Fruit fly (Drosophila melanogaster): ENCODE measurements around the gene Neb-cGP.

The Neb-cGP gene

dm6 chrX:10486144-10487030 lies 25.9 kb downstream of the Neb-cGP start (continued):
- TF ChIP-seq CG14014 (GFP tag; IDR thresholded peaks at IDR 0.05): peak; percentile 37; the same call in 1 of the 2 replicates
- TF ChIP-seq wor (GFP tag; IDR thresholded peaks at IDR 0.05): no peak
- TF ChIP-seq CG10321 (GFP tag; IDR thresholded peaks at IDR 0.05): peak; percentile 32; the same call in 1 of the 2 replicates
- peak; percentile 65 for TF ChIP-seq org-1 (GFP tag; optimal IDR thresholded peaks at IDR 0.05)
- peak; percentile 70 for TF ChIP-seq ind (GFP tag; optimal IDR thresholded peaks at IDR 0.05)
- TF ChIP-seq chinmo (GFP tag; IDR thresholded peaks at IDR 0.05; ENCODE audit: partially characterized antibody): peak; percentile 55; the same call in 1 of the 4 replicates
- TF ChIP-seq ATbp (GFP tag; optimal IDR thresholded peaks at IDR 0.05): peak; percentile 45
- TF ChIP-seq CG11504 (tag; optimal IDR thresholded peaks at IDR 0.05): peak; percentile 73
- TF ChIP-seq Atf-2 (GFP tag; optimal IDR thresholded peaks at IDR 0.05): peak; percentile 28
- TF ChIP-seq CG10366 (GFP tag; IDR thresholded peaks at IDR 0.05): peak; percentile 22
- peak; percentile 50 for TF ChIP-seq bab2 (GFP tag; optimal IDR thresholded peaks at IDR 0.05)
- no peak for TF ChIP-seq CG6175 (GFP tag; IDR thresholded peaks at IDR 0.05)
- TF ChIP-seq CG6813 (GFP tag; optimal IDR thresholded peaks at IDR 0.05): peak; percentile 60
- TF ChIP-seq trem (tag; optimal IDR thresholded peaks at IDR 0.05): no peak
- TF ChIP-seq sr (GFP tag; IDR thresholded peaks at IDR 0.05): no peak
- peak; percentile 38; the same call in 1 of the 2 replicates for TF ChIP-seq onecut (GFP tag; IDR thresholded peaks at IDR 0.05)
- TF ChIP-seq CG8765 (GFP tag; IDR thresholded peaks at IDR 0.05): no peak
- peak; percentile 48 for TF ChIP-seq CG9727 (GFP tag; optimal IDR thresholded peaks at IDR 0.05)
- no peak for TF ChIP-seq Abd-B (GFP tag; optimal IDR thresholded peaks at IDR 0.05)
- TF ChIP-seq CG17829 (tag; optimal IDR thresholded peaks at IDR 0.05): peak; percentile 6
- TF ChIP-seq CG14050 (GFP tag; IDR thresholded peaks at IDR 0.05): peak; percentile 22; the same call in 1 of the 3 replicates
- TF ChIP-seq Nf-YC (tag; optimal IDR thresholded peaks at IDR 0.05): peak; percentile 46
- TF ChIP-seq CG13775 (GFP tag; optimal IDR thresholded peaks at IDR 0.05): peak; percentile 46
- peak; percentile 2 for TF ChIP-seq Max (GFP tag; optimal IDR thresholded peaks at IDR 0.05)
- TF ChIP-seq CG11093 (GFP tag; IDR thresholded peaks at IDR 0.05): no peak
- TF ChIP-seq Stat92E (GFP tag; optimal IDR thresholded peaks at IDR 0.05): no peak
- TF ChIP-seq TFAM (GFP tag; optimal IDR thresholded peaks at IDR 0.05): no peak
- TF ChIP-seq Gug (GFP tag; IDR thresholded peaks at IDR 0.05): peak; percentile 8; the same call in 1 of the 4 replicates
- TF ChIP-seq CG6854 (GFP tag; optimal IDR thresholded peaks at IDR 0.05): peak; percentile 33
- TF ChIP-seq CG15011 (GFP tag; optimal IDR thresholded peaks at IDR 0.05): peak; percentile 60
- TF ChIP-seq trh (GFP tag; optimal IDR thresholded peaks at IDR 0.05): no peak
- TF ChIP-seq CG8388 (GFP tag; optimal IDR thresholded peaks at IDR 0.05): peak; percentile 26
- TF ChIP-seq pzg (GFP tag; optimal IDR thresholded peaks at IDR 0.05): no peak
- TF ChIP-seq en (GFP tag; optimal IDR thresholded peaks at IDR 0.05): peak; percentile 13
- TF ChIP-seq gem (tag; optimal IDR thresholded peaks at IDR 0.05): peak; percentile 76
- TF ChIP-seq knrl (GFP tag; IDR thresholded peaks at IDR 0.05; ENCODE audit: partially characterized antibody): peak; percentile 40; the same call in 1 of the 3 replicates
- peak; percentile 60 for TF ChIP-seq caup (GFP tag; optimal IDR thresholded peaks at IDR 0.05; ENCODE audit: severe bottlenecking)
- TF ChIP-seq CG12236 (GFP tag; optimal IDR thresholded peaks at IDR 0.05): no peak
- TF ChIP-seq kni (GFP tag; optimal IDR thresholded peaks at IDR 0.05): no peak
- TF ChIP-seq ash1 (GFP tag; optimal IDR thresholded peaks at IDR 0.05): no peak
- TF ChIP-seq dmrt11E (tag; optimal IDR thresholded peaks at IDR 0.05): no peak
- no peak for TF ChIP-seq sim (GFP tag; IDR thresholded peaks at IDR 0.05)
- no peak for TF ChIP-seq HmgD (GFP tag; optimal IDR thresholded peaks at IDR 0.05)
- TF ChIP-seq crp (GFP tag; optimal IDR thresholded peaks at IDR 0.05): no peak
- no peak for TF ChIP-seq CG2889 (GFP tag; IDR thresholded peaks at IDR 0.05)
- no peak for TF ChIP-seq CG11247 (GFP tag; IDR thresholded peaks at IDR 0.05)
- TF ChIP-seq CG1832 (GFP tag; optimal IDR thresholded peaks at IDR 0.05): no peak
- peak; percentile 58 for TF ChIP-seq CG9437 (GFP tag; optimal IDR thresholded peaks at IDR 0.05)
